Worm (Caenorhabditis elegans) whole organism, mixed stage, embryonic: ENCODE results near the gene nap-1.
"Not testable (repeated sequence)": the region's sequence is repeated elsewhere in the genome, so short reads cannot be mapped to it uniquely, and the experiment has no call there.

Experiments
- M03D4.4 ChIP-seq: sonication (generic microtip); optimal IDR thresholded peaks from 2 replicates; lab custom pipeline; 2017; ENCODE audit warnings: mild to moderate bottlenecking, missing genetic modification characterization, missing compliant biosample characterization
- bed-3 ChIP-seq: fragments of 200-800 bp; sonication (Bioruptor generic); optimal IDR thresholded peaks from 3 replicates; lab custom pipeline; 2018; ENCODE audit warnings: mild to moderate bottlenecking, missing genetic modification characterization, moderate library complexity, missing compliant biosample characterization
- blmp-1 ChIP-seq: fragments of 150-350 bp; optimal IDR thresholded peaks from 2 replicates; lab custom pipeline; 2014; ENCODE audit warnings: missing biosample characterization, missing genetic modification characterization
- ceh-39 ChIP-seq: fragments of 150-350 bp; optimal IDR thresholded peaks from 2 replicates; lab custom pipeline; 2014; ENCODE audit warnings: missing biosample characterization, missing genetic modification characterization
- ceh-43 ChIP-seq: fragments of 200-800 bp; sonication (Bioruptor generic); optimal IDR thresholded peaks from 2 replicates; lab custom pipeline; 2018; ENCODE audit warnings: mild to moderate bottlenecking, missing genetic modification characterization, moderate library complexity, missing compliant biosample characterization
- ces-1 ChIP-seq: fragments of 150-350 bp; optimal IDR thresholded peaks from 2 replicates; lab custom pipeline; 2014; ENCODE audit warnings: missing biosample characterization, missing genetic modification reagents, missing genetic modification characterization
- drap-1 ChIP-seq: fragments of 200-800 bp; sonication (Bioruptor generic); optimal IDR thresholded peaks from 3 replicates; lab custom pipeline; 2018; ENCODE audit warnings: mild to moderate bottlenecking, missing genetic modification characterization, missing compliant biosample characterization
- elt-1 ChIP-seq: sonication (generic microtip); optimal IDR thresholded peaks from 2 replicates; lab custom pipeline; 2017; ENCODE audit warnings: missing genetic modification characterization, mild to moderate bottlenecking, missing compliant biosample characterization, antibody characterized with exemption, moderate library complexity, borderline replicate concordance; ENCODE audit not compliant: insufficient read depth
- elt-3 ChIP-seq: fragments of 150-350 bp; optimal IDR thresholded peaks from 2 replicates; lab custom pipeline; 2014; ENCODE audit warnings: missing biosample characterization, missing genetic modification characterization
- ham-2 ChIP-seq: fragments of 200-800 bp; sonication (Bioruptor generic); optimal IDR thresholded peaks from 2 replicates; lab custom pipeline; 2018; ENCODE audit warnings: mild to moderate bottlenecking, missing genetic modification characterization, missing compliant biosample characterization
- hlh-1 ChIP-seq: fragments of 150-350 bp; optimal IDR thresholded peaks from 2 replicates; lab custom pipeline; 2014; ENCODE audit warnings: missing biosample characterization, missing genetic modification reagents, missing genetic modification characterization
- lsy-2 ChIP-seq: fragments of 150-350 bp; optimal IDR thresholded peaks from 2 replicates; lab custom pipeline; 2014; ENCODE audit warnings: missing biosample characterization, missing genetic modification characterization
- mab-5 ChIP-seq: fragments of 150-350 bp; optimal IDR thresholded peaks from 2 replicates; lab custom pipeline; 2014; ENCODE audit warnings: missing biosample characterization, missing genetic modification characterization
- mep-1 ChIP-seq: fragments of 150-350 bp; optimal IDR thresholded peaks from 2 replicates; lab custom pipeline; 2017; ENCODE audit warnings: missing biosample characterization, missing genetic modification reagents, missing genetic modification characterization, inconsistent platforms
- mls-2 ChIP-seq: sonication (generic microtip); optimal IDR thresholded peaks from 2 replicates; lab custom pipeline; 2016; ENCODE audit warnings: mild to moderate bottlenecking, missing genetic modification characterization, moderate library complexity, missing compliant biosample characterization
- nhr-12 ChIP-seq: fragments of 150-350 bp; optimal IDR thresholded peaks from 2 replicates; lab custom pipeline; 2014; ENCODE audit warnings: missing biosample characterization, missing genetic modification characterization
- nhr-237 ChIP-seq: fragments of 150-350 bp; optimal IDR thresholded peaks from 2 replicates; lab custom pipeline; 2014; ENCODE audit warnings: missing biosample characterization, missing genetic modification characterization
- nhr-28 ChIP-seq: fragments of 150-350 bp; optimal IDR thresholded peaks from 2 replicates; lab custom pipeline; 2014; ENCODE audit warnings: missing biosample characterization, missing genetic modification characterization
- nhr-76 ChIP-seq: sonication (generic microtip); optimal IDR thresholded peaks from 2 replicates; lab custom pipeline; 2017; ENCODE audit warnings: missing biosample characterization, missing genetic modification characterization
- pha-4 ChIP-seq: fragments of 150-350 bp; optimal IDR thresholded peaks from 2 replicates; lab custom pipeline; 2018; ENCODE audit warnings: missing biosample characterization, missing genetic modification reagents, missing genetic modification characterization
- sem-2 ChIP-seq: fragments of 200-800 bp; sonication (Bioruptor generic); optimal IDR thresholded peaks from 2 replicates; lab custom pipeline; 2018; ENCODE audit warnings: mild to moderate bottlenecking, missing genetic modification characterization, missing compliant biosample characterization
- snpc-4 ChIP-seq: fragments of 150-350 bp; optimal IDR thresholded peaks from 2 replicates; lab custom pipeline; 2014; ENCODE audit warnings: missing biosample characterization, missing genetic modification characterization
- sptf-1 ChIP-seq: sonication (generic microtip); optimal IDR thresholded peaks from 2 replicates; lab custom pipeline; 2017; ENCODE audit warnings: mild to moderate bottlenecking, missing genetic modification characterization, moderate library complexity, missing compliant biosample characterization
- tbx-8 ChIP-seq: fragments of 200-800 bp; sonication (Bioruptor generic); optimal IDR thresholded peaks from 2 replicates; lab custom pipeline; 2018; ENCODE audit warnings: mild to moderate bottlenecking, missing genetic modification characterization, moderate library complexity, missing compliant biosample characterization
- unc-39 ChIP-seq: fragments of 150-350 bp; optimal IDR thresholded peaks from 2 replicates; lab custom pipeline; 2014; ENCODE audit warnings: missing biosample characterization, missing genetic modification characterization
- unc-62 ChIP-seq: fragments of 150-350 bp; optimal IDR thresholded peaks from 2 replicates; lab custom pipeline; 2014; ENCODE audit warnings: missing biosample characterization, missing genetic modification reagents, missing genetic modification characterization

nap-1 gene

DNA sequence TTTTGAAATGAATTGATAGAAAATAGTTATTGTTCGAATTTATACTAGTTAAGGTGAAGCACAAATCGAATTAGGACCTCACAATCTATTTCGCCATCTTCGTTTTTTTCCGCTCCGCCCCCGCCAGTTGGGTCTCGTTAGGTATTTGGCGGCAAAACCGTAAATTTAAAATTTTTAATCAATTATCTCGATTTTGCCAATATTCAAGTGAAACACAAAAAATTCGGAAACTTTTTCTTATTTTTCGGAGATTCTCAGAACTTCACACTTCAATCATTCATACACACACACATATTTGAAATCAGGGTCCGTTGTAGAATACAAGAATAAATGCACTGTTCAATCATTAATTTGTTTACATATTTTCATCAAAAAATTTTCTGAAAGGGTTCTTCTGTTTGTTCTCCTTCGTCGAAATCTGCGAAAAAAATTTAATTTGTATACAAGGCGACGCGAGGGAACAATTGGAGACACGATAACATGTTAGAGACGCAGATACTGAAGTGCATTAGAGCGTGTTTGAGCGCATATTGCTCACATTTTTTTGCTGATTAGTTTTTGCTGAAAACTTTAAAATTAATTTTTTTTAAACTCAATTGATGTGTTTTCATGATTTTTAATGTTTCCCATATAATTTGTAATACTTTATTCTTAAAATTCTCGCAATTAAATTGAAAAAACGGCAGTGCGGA, 19.3 kb downstream of the nap-1 start, which contains the start of gene D2096.5:
Gene D2096.5, minus strand, starts transcription at position 51 of the 692 bp plus-strand sequence.
- TF ChIP-seq snpc-4 (tag; lab: Kevin White, UChicago) (no peak), mls-2 (tag; lab: Kevin White, UChicago) (no peak), ces-1 (GFP tag; lab: Kevin White, UChicago) (peak; percentile 89), mep-1 (tag; lab: Kevin White, UChicago) (peak; percentile 27), tbx-8 (GFP tag; lab: Kevin White, UChicago) (no peak), nhr-28 (tag; lab: Kevin White, UChicago) (no peak), ceh-39 (tag; lab: Kevin White, UChicago) (no peak), ceh-43 (GFP tag; lab: Kevin White, UChicago) (no peak), mab-5 (tag; lab: Kevin White, UChicago) (no peak), sptf-1 (tag; lab: Kevin White, UChicago) (no peak), hlh-1 (tag; lab: Kevin White, UChicago) (no peak), elt-3 (no peak), nhr-237 (peak; percentile 2)
- TF ChIP-seq, all 35 proteins: peak for 3

DNA sequence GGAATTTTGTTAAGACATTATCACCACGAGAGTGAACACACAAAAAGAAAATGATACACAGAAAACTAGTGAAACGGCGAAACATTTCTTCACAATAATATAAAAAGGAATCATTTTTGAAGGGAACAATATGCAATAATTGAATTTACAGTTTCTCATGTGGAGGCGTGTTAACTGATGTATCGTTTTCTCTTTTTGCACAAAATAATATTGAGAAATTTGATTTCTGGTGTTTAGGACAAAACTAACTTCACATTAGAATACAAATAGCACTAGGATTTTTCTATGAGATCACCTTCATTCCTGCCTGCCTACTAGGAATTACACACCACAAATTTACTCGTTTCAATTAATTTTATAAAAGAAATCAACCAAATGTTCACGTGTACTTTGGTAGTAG, 20.6 kb downstream of the nap-1 start, which contains the start of gene D2096.13:
Gene D2096.13, minus strand, starts transcription at position 101 of the 400 bp plus-strand sequence.
- TF ChIP-seq elt-1 (no peak), nhr-76 (tag; lab: Kevin White, UChicago) (no peak)

DNA sequence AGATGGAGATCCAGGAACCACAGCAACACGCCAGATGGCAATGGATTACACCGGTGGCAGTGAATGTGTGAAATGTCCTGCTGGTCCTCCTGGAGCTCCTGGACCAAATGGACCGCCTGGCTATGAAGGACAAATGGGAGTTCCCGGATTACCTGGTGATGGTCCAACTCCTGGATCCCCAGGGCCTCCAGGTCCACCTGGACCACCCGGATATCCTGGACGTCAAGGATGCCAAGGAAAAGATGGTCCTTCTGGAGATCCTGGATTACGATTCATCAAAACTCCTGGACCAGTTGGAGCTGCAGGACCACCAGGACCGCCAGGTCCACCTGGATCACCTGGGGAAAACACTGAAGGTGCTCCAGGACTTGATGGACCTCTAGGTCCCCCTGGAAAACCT, 21.8 kb downstream of the nap-1 start:
- TF ChIP-seq drap-1 (no peak), nhr-237 (no peak)

DNA sequence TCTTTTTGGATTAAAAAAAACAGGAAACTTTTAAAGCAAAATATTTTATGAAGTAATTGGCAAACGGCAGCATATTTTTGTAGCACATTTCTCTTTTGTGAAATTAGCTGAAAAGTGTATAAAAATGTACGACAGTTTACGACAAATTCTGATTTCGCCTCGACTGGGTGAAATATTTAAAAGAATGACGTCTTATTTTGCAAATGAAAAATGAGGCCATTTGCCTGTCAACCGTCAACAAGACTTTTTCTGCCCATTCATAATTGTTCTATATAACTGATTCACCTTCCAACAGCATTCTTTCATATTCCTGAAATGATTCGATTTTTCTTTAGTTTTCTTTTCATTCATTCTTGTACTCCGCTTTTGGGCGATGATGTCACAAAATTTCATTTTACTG, 23.5 kb downstream of the nap-1 start, which contains the start of the genes F17E9.2 and col-116:
Gene F17E9.2, plus strand, starts transcription at position 301 of the 400 bp plus-strand sequence.
Gene col-116, plus strand, starts transcription at position 315 of the 400 bp plus-strand sequence.
- TF ChIP-seq mep-1 (tag; lab: Kevin White, UChicago) (no peak), ceh-39 (tag; lab: Kevin White, UChicago) (no peak), drap-1 (no peak), blmp-1 (tag; lab: Kevin White, UChicago) (no peak), sem-2 (no peak)

DNA sequence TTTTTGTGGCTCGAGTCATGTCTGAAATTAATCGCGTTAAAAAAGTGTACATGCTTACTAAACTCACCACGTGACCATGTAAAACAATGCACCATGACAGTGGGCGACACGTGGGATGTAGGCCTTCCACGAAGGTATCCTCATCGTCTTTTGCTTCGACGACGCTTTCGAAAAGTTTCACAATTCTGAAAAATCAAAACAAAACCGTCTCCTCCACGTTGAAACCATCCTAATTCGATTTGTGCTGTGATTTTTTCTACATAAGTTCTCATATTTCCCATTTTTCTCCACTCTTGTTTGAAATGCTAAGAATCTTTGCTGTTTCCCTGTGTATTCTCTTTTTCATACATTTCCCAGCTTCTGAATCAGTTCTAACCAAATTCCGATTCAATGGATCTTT, 24.5 kb downstream of the nap-1 start, which contains the start of gene F17E9.3:
Gene F17E9.3, plus strand, starts transcription at position 301 of the 400 bp plus-strand sequence.
- no peak for TF ChIP-seq mep-1 (tag; lab: Kevin White, UChicago)
- TF ChIP-seq nhr-28 (tag; lab: Kevin White, UChicago): no peak
- no peak for TF ChIP-seq unc-39 (tag; lab: Kevin White, UChicago)
- no peak for TF ChIP-seq M03D4.4 (tag; lab: Kevin White, UChicago)
- no peak for TF ChIP-seq hlh-1 (tag; lab: Kevin White, UChicago)
- TF ChIP-seq unc-62 (GFP tag; lab: Kevin White, UChicago): no peak
- TF ChIP-seq pha-4 (tag; lab: Kevin White, UChicago): no peak
- TF ChIP-seq bed-3 (GFP tag; lab: Kevin White, UChicago): no peak
- no peak for TF ChIP-seq sem-2
- TF ChIP-seq ham-2 (GFP tag; lab: Kevin White, UChicago): no peak
- TF ChIP-seq mls-2 (tag; lab: Kevin White, UChicago): no peak
- TF ChIP-seq tbx-8 (GFP tag; lab: Kevin White, UChicago): no peak
- no peak for TF ChIP-seq ces-1 (GFP tag; lab: Kevin White, UChicago)
- no peak for TF ChIP-seq lsy-2 (tag; lab: Kevin White, UChicago)
- TF ChIP-seq nhr-12 (tag; lab: Kevin White, UChicago): no peak

DNA sequence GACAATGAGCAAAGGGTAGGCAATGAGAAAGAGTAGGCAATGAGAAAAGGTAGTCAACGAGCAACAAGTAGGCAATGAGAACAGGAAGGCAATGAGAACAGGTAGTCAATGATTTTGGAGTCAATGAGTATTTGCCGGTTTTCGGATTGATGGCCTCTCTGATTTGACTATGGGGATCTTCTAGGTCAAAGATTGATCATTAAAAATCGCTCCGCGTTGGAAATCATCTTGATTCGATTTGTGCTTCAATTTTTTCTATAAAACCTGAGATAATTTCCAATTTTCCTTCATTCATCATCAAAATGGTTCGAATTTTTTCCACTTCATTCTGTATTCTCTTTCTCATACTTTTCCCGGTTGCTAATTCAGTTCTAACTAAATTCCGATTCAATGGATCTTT, 27.1 kb downstream of the nap-1 start, which contains the start of gene F17E9.16:
Gene F17E9.16, plus strand, starts transcription at position 301 of the 400 bp plus-strand sequence.
- not testable (repeated sequence) for TF ChIP-seq lsy-2 (tag; lab: Kevin White, UChicago); unc-39 (tag; lab: Kevin White, UChicago); ham-2 (GFP tag; lab: Kevin White, UChicago)
